Fruit fly (Drosophila melanogaster) whole organism, embryonic: ENCODE measurements around the gene CG17982.

Experiments used
- BtbVII ChIP-seq: fragments of 200-800 bp; sonication (Bioruptor generic); optimal IDR thresholded peaks from 3 replicates; lab custom pipeline; 2017; ENCODE audit warnings: missing biosample characterization, mild to moderate bottlenecking, missing genetic modification characterization
- CG10321 ChIP-seq: fragments of 200-800 bp; sonication (Bioruptor generic); IDR thresholded peaks from 2 replicates; pipeline ENCODE4 v1.3.6; 2022; ENCODE audit warnings: missing biosample characterization, missing genetic modification characterization
- CG10462 ChIP-seq: fragments of 200-800 bp; sonication (Bioruptor generic); optimal IDR thresholded peaks from 2 replicates; lab custom pipeline; 2016; ENCODE audit warnings: missing biosample characterization, missing genetic modification characterization
- CG13123 ChIP-seq: fragments of 200-800 bp; sonication (Bioruptor generic); optimal IDR thresholded peaks from 2 replicates; lab custom pipeline; 2016; ENCODE audit warnings: missing biosample characterization, missing genetic modification characterization
- CG14667 ChIP-seq: fragments of 200-800 bp; sonication (Bioruptor generic); IDR thresholded peaks from 2 replicates; pipeline ENCODE4 v1.3.6; 2022; ENCODE audit warnings: missing biosample characterization, missing genetic modification characterization
- CG2120 ChIP-seq: fragments of 200-800 bp; sonication (Bioruptor generic); optimal IDR thresholded peaks from 3 replicates; lab custom pipeline; 2016; ENCODE audit warnings: missing biosample characterization, missing genetic modification characterization
- CG2202 ChIP-seq: fragments of 200-800 bp; sonication (Bioruptor generic); optimal IDR thresholded peaks from 2 replicates; lab custom pipeline; 2018; ENCODE audit warnings: missing biosample characterization, mild to moderate bottlenecking, missing genetic modification characterization
- CG30020 ChIP-seq: fragments of 200-800 bp; optimal IDR thresholded peaks from 2 replicates; lab custom pipeline; 2019; ENCODE audit warnings: missing biosample characterization, mild to moderate bottlenecking, missing genetic modification characterization, moderate library complexity
- CG30431 ChIP-seq: fragments of 200-800 bp; sonication (Bioruptor generic); optimal IDR thresholded peaks from 2 replicates; lab custom pipeline; 2017; ENCODE audit warnings: missing biosample characterization, missing genetic modification characterization
- CG32767 ChIP-seq: fragments of 200-800 bp; sonication (Bioruptor generic); IDR thresholded peaks from 2 replicates; pipeline ENCODE4 v1.3.6; 2022; ENCODE audit warnings: missing biosample characterization, missing genetic modification characterization
- CG33557 ChIP-seq: fragments of 200-800 bp; sonication (Bioruptor generic); optimal IDR thresholded peaks from 2 replicates; lab custom pipeline; 2019; ENCODE audit warnings: missing biosample characterization, mild to moderate bottlenecking, missing genetic modification characterization, moderate library complexity
- CG34422 ChIP-seq: fragments of 200-800 bp; sonication (Bioruptor generic); IDR thresholded peaks from 3 replicates; pipeline ENCODE4 v1.3.6; 2022; ENCODE audit warnings: missing biosample characterization, missing genetic modification characterization
- CG3847 ChIP-seq: fragments of 200-800 bp; sonication (Bioruptor generic); IDR thresholded peaks from 2 replicates; pipeline ENCODE4 v1.3.6; 2022; ENCODE audit warnings: missing biosample characterization, missing genetic modification characterization
- CG4360 ChIP-seq: fragments of 200-800 bp; sonication (Bioruptor generic); IDR thresholded peaks from 2 replicates; pipeline ENCODE4 v1.3.6; 2022; ENCODE audit warnings: missing biosample characterization, missing genetic modification characterization
- CG5245 ChIP-seq: fragments of 200-800 bp; sonication (Bioruptor generic); optimal IDR thresholded peaks from 3 replicates; lab custom pipeline; 2016; ENCODE audit warnings: missing biosample characterization, missing genetic modification characterization
- CG6175 ChIP-seq: fragments of 200-800 bp; sonication (Bioruptor generic); IDR thresholded peaks from 3 replicates; pipeline ENCODE4 v1.3.6; 2022; ENCODE audit warnings: missing biosample characterization, missing genetic modification characterization
- CG9797 ChIP-seq: fragments of 200-800 bp; sonication (Bioruptor generic); optimal IDR thresholded peaks from 3 replicates; lab custom pipeline; 2018; ENCODE audit warnings: missing biosample characterization, mild to moderate bottlenecking, missing genetic modification characterization
- CG9817 ChIP-seq: fragments of 200-800 bp; sonication (Bioruptor generic); optimal IDR thresholded peaks from 2 replicates; lab custom pipeline; 2018; ENCODE audit warnings: missing biosample characterization, mild to moderate bottlenecking, missing genetic modification characterization, moderate library complexity
- CTCF ChIP-seq: fragments of 200-800 bp; sonication (Bioruptor generic); optimal IDR thresholded peaks from 2 replicates; lab custom pipeline; 2017; ENCODE audit warnings: missing biosample characterization, mild to moderate bottlenecking, missing genetic modification characterization, moderate library complexity
- CrebB ChIP-seq: fragments of 200-800 bp; sonication (Bioruptor generic); optimal IDR thresholded peaks from 3 replicates; lab custom pipeline; 2018; ENCODE audit warnings: missing biosample characterization, mild to moderate bottlenecking, missing genetic modification characterization
- Dek ChIP-seq: fragments of 200-800 bp; sonication (Bioruptor generic); optimal IDR thresholded peaks from 3 replicates; lab custom pipeline; 2019; ENCODE audit warnings: missing biosample characterization, mild to moderate bottlenecking, missing genetic modification characterization, moderate library complexity
- HHEX ChIP-seq: fragments of 200-800 bp; sonication (Bioruptor generic); optimal IDR thresholded peaks from 3 replicates; lab custom pipeline; 2017; ENCODE audit warnings: missing biosample characterization, mild to moderate bottlenecking, missing genetic modification characterization, missing genetic modification reagents
- HLHmδ ChIP-seq: fragments of 200-800 bp; sonication (Bioruptor generic); optimal IDR thresholded peaks from 2 replicates; lab custom pipeline; 2018; ENCODE audit warnings: missing biosample characterization, mild to moderate bottlenecking, missing genetic modification characterization, moderate library complexity
- MTF-1 ChIP-seq: fragments of 200-800 bp; sonication (Bioruptor generic); optimal IDR thresholded peaks from 2 replicates; lab custom pipeline; 2018; ENCODE audit warnings: missing biosample characterization, mild to moderate bottlenecking, missing genetic modification characterization, borderline replicate concordance
- Optix ChIP-seq: fragments of 200-800 bp; sonication (Bioruptor generic); IDR thresholded peaks from 3 replicates; pipeline ENCODE4 v1.3.6; 2022; ENCODE audit warnings: missing biosample characterization, missing genetic modification characterization
- Side ChIP-seq: fragments of 200-800 bp; sonication (Bioruptor generic); optimal IDR thresholded peaks from 2 replicates; lab custom pipeline; 2016; ENCODE audit warnings: missing biosample characterization, missing genetic modification characterization
- Sry-β ChIP-seq: fragments of 200-800 bp; sonication (Bioruptor generic); optimal IDR thresholded peaks from 2 replicates; lab custom pipeline; 2018; ENCODE audit warnings: missing biosample characterization, mild to moderate bottlenecking, missing genetic modification characterization, moderate library complexity
- ap ChIP-seq: fragments of 200-800 bp; sonication (Bioruptor generic); IDR thresholded peaks from 2 replicates; pipeline ENCODE4 v1.3.6; 2022; ENCODE audit warnings: missing biosample characterization, missing genetic modification characterization
- cad ChIP-seq: fragments of >200 bp; optimal IDR thresholded peaks from 2 replicates; lab custom pipeline; 2017; ENCODE audit warnings: missing biosample characterization, missing genetic modification characterization
- cas ChIP-seq: fragments of 200-800 bp; sonication (Bioruptor generic); IDR thresholded peaks from 2 replicates; pipeline ENCODE4 v1.3.6; 2022; ENCODE audit warnings: missing biosample characterization, missing genetic modification characterization
- esg ChIP-seq: fragments of 200-800 bp; sonication (Bioruptor generic); conservative IDR thresholded peaks from 2 replicates; pipeline ENCODE4 v1.3.6; 2022; ENCODE audit warnings: missing biosample characterization, missing genetic modification characterization
- ftz-f1 ChIP-seq: fragments of 200-800 bp; sonication (Bioruptor generic); optimal IDR thresholded peaks from 2 replicates; lab custom pipeline; 2016; ENCODE audit warnings: missing biosample characterization, missing genetic modification characterization
- grau ChIP-seq: fragments of 200-800 bp; optimal IDR thresholded peaks from 3 replicates; lab custom pipeline; 2019; ENCODE audit warnings: missing biosample characterization, mild to moderate bottlenecking, missing genetic modification characterization, moderate library complexity
- her ChIP-seq: fragments of 200-800 bp; sonication (Bioruptor generic); optimal IDR thresholded peaks from 2 replicates; lab custom pipeline; 2016; ENCODE audit warnings: missing biosample characterization, missing genetic modification characterization
- ind ChIP-seq: fragments of 200-800 bp; sonication (Bioruptor generic); optimal IDR thresholded peaks from 3 replicates; lab custom pipeline; 2016; ENCODE audit warnings: missing biosample characterization, missing genetic modification characterization
- jigr1 ChIP-seq: fragments of 200-800 bp; sonication (Bioruptor generic); IDR thresholded peaks from 3 replicates; pipeline ENCODE4 v1.3.6; 2022; ENCODE audit warnings: missing biosample characterization, missing genetic modification characterization
- kni ChIP-seq: fragments of 200-800 bp; sonication (Bioruptor generic); optimal IDR thresholded peaks from 3 replicates; lab custom pipeline; 2017; ENCODE audit warnings: mild to moderate bottlenecking, missing biosample characterization, missing genetic modification reagents, missing genetic modification characterization
- luna ChIP-seq: fragments of 200-800 bp; sonication (Bioruptor generic); optimal IDR thresholded peaks from 2 replicates; lab custom pipeline; 2016; ENCODE audit warnings: missing biosample characterization, missing genetic modification characterization
- p53 ChIP-seq: fragments of 200-800 bp; sonication (Bioruptor generic); optimal IDR thresholded peaks from 2 replicates; lab custom pipeline; 2016; ENCODE audit warnings: missing biosample characterization, missing genetic modification characterization
- prd ChIP-seq, 3 experiments: fragments of >200 bp in 2 of 3; fragments of 200-800 bp in 1 of 3; sonication (Bioruptor generic) in 1 of 3; optimal IDR thresholded peaks in 2 of 3; IDR thresholded peaks in 1 of 3; 2 replicates in 2 of 3; 3 replicates in 1 of 3; pipeline versions ENCODE4 v1.3.6 to Lab custom; 2017 to 2022; ENCODE audit warnings: missing biosample characterization in 1 of 3, missing genetic modification characterization in 1 of 3
- sc ChIP-seq, 3 experiments: fragments of >200 bp in 2 of 3; fragments of 200-800 bp in 1 of 3; sonication (Bioruptor generic) in 1 of 3; optimal IDR thresholded peaks; 2 replicates in 2 of 3; 3 replicates in 1 of 3; lab custom pipeline; 2017; ENCODE audit warnings: mild to moderate bottlenecking in 1 of 3, missing biosample characterization in 1 of 3, missing genetic modification characterization in 1 of 3, missing genetic modification reagents in 1 of 3
- sd ChIP-seq: fragments of 200-800 bp; sonication (Bioruptor generic); optimal IDR thresholded peaks from 3 replicates; lab custom pipeline; 2018; ENCODE audit warnings: missing biosample characterization, mild to moderate bottlenecking, missing genetic modification characterization, moderate library complexity
- sob ChIP-seq: fragments of 200-800 bp; sonication (Bioruptor generic); IDR thresholded peaks from 2 replicates; pipeline ENCODE4 v1.3.6; 2022; ENCODE audit warnings: missing biosample characterization, missing genetic modification characterization
- stwl ChIP-seq: fragments of 200-800 bp; sonication (Bioruptor generic); optimal IDR thresholded peaks from 3 replicates; lab custom pipeline; 2018; ENCODE audit warnings: missing biosample characterization, mild to moderate bottlenecking, missing genetic modification characterization, moderate library complexity
- tll ChIP-seq, 2 experiments: fragments of 200-800 bp in 1 of 2; fragments of >200 bp in 1 of 2; sonication (Bioruptor generic) in 1 of 2; optimal IDR thresholded peaks; 2 replicates each; lab custom pipeline; 2017 to 2019; ENCODE audit warnings: missing biosample characterization in 2 of 2, missing genetic modification characterization in 2 of 2, mild to moderate bottlenecking in 1 of 2, moderate library complexity in 1 of 2
- twi ChIP-seq: fragments of 200-800 bp; optimal IDR thresholded peaks from 2 replicates; lab custom pipeline; 2019; ENCODE audit warnings: missing biosample characterization, mild to moderate bottlenecking, missing genetic modification characterization, moderate library complexity
- unpg ChIP-seq: fragments of 200-800 bp; sonication (Bioruptor generic); optimal IDR thresholded peaks from 3 replicates; lab custom pipeline; 2018; ENCODE audit warnings: missing biosample characterization, mild to moderate bottlenecking, missing genetic modification characterization, moderate library complexity
- vnd ChIP-seq: fragments of 200-800 bp; sonication (Bioruptor generic); IDR thresholded peaks from 3 replicates; pipeline ENCODE4 v1.3.6; 2022; ENCODE audit warnings: missing biosample characterization, missing genetic modification characterization; ENCODE audit not compliant: partially characterized antibody

The CG17982 gene

DNA sequence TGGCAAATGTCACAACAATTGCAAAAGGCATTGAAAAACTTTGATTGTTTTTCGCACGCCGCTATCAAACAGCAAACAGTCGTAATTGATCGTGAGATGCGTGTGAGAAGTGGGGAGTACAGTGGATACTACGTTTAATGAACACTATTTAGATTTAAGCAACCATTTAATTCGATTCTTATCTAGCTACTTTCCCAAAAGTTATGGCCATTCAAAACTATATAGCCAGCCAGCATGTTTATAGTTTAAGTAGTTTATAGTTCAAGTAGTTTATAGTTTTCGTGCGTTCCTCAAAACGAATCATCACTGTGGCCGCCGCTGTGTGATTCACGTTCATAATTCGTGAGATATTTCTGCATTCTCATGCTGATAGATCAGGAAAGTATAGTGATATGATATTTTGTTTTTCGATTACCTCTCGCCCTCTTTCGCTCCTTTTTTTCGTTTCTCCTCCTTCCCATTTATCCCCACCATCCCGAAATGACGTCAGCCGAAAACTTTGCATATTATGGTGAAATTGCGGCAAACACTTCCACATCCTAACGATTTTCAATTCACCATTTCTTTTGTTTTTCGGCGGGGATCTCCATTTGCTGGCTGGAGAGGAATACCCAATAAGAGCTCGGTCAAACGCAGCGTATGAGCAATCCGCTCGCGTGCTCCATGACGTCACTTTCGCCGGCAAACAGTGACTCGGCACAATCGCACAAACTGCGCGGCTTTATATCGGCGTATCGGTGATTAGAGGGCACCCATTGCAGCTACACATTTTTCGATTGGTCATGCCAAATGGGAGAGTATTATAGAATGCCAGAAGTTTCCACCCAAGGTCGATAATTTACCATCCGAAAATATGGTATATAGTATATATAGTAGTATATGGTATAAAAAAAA lies 30.0 kb downstream of the CG17982 start:
- peak; percentile 46; the same call in 1 of the 3 replicates for TF ChIP-seq CG6175 (GFP tag; lab: Robert Waterston, UW)
- TF ChIP-seq CG9817 (tag; lab: Kevin White, UChicago), result peak; percentile 71
- no peak for TF ChIP-seq tll (GFP tag; optimal IDR thresholded peaks at IDR 0.05; lab: Kevin White, UChicago)
- TF ChIP-seq CTCF, result no peak
- TF ChIP-seq Dek (tag; lab: Kevin White, UChicago), result peak; percentile 79
- no peak for TF ChIP-seq CG13123 (GFP tag; lab: Kevin White, UChicago)
- TF ChIP-seq cas (GFP tag; lab: Robert Waterston, UW), result peak; percentile 52; the same call in 1 of the 2 replicates
- TF ChIP-seq CrebB (tag; lab: Kevin White, UChicago), result peak; percentile 51
- TF ChIP-seq ftz-f1 (GFP tag; lab: Kevin White, UChicago), result no peak
- no peak for TF ChIP-seq CG4360
- no peak for TF ChIP-seq Optix (GFP tag; lab: Robert Waterston, UW)
- TF ChIP-seq ind (GFP tag; lab: Kevin White, UChicago), result peak; percentile 56
- TF ChIP-seq CG5245 (GFP tag; lab: Kevin White, UChicago), result no peak
- no peak for TF ChIP-seq ap (GFP tag; lab: Robert Waterston, UW)
- TF ChIP-seq sob (GFP tag; lab: Robert Waterston, UW), result peak; percentile 76
- peak; percentile 21 for TF ChIP-seq sd (tag; lab: Kevin White, UChicago)
- peak; percentile 63 for TF ChIP-seq her (GFP tag; lab: Kevin White, UChicago)
- TF ChIP-seq CG3847, result peak; percentile 43; the same call in 1 of the 2 replicates
- no peak for TF ChIP-seq CG9797 (GFP tag; lab: Kevin White, UChicago)
- no peak for TF ChIP-seq CG32767
- TF ChIP-seq unpg (GFP tag; lab: Kevin White, UChicago), result peak; percentile 75
- no peak for TF ChIP-seq jigr1
- no peak for TF ChIP-seq CG10321 (GFP tag; lab: Robert Waterston, UW)
- TF ChIP-seq Sry-β (GFP tag; lab: Kevin White, UChicago), result no peak
- TF ChIP-seq CG30020 (tag; lab: Kevin White, UChicago), result no peak
- TF ChIP-seq vnd, result no peak
- TF ChIP-seq sc (optimal IDR thresholded peaks at IDR 0.05; lab: Kevin White, UChicago), result no peak
- TF ChIP-seq sc (GFP tag; optimal IDR thresholded peaks at IDR 0.05; lab: Kevin White, UChicago), result no peak
- peak; percentile 18 for TF ChIP-seq luna (GFP tag; lab: Kevin White, UChicago)
- TF ChIP-seq cad (GFP tag; lab: Kevin White, UChicago), result no peak
- no peak for TF ChIP-seq CG30431
- peak; percentile 29 for TF ChIP-seq Side (GFP tag; lab: Kevin White, UChicago)
- TF ChIP-seq esg (GFP tag; lab: Robert Waterston, UW), result peak; percentile 42
- TF ChIP-seq MTF-1 (GFP tag; lab: Kevin White, UChicago), result no peak
- TF ChIP-seq CG2120 (GFP tag; lab: Kevin White, UChicago), result peak; percentile 91
- no peak for TF ChIP-seq CG34422
- TF ChIP-seq CG14667 (GFP tag; lab: Robert Waterston, UW), result peak; percentile 35; the same call in 1 of the 2 replicates
- no peak for TF ChIP-seq stwl (tag; lab: Kevin White, UChicago)
- TF ChIP-seq twi, result no peak
- no peak for TF ChIP-seq CG10462 (GFP tag; lab: Kevin White, UChicago)
- no peak for TF ChIP-seq CG2202
- no peak for TF ChIP-seq CG33557 (GFP tag; lab: Kevin White, UChicago)
- peak; percentile 3 for TF ChIP-seq BtbVII (GFP tag; lab: Kevin White, UChicago)
- peak; percentile 66 for TF ChIP-seq HHEX
- TF ChIP-seq p53 (GFP tag; lab: Kevin White, UChicago), result no peak
- TF ChIP-seq kni, result no peak
- TF ChIP-seq prd (optimal IDR thresholded peaks at IDR 0.05; lab: Kevin White, UChicago), result no peak
- peak; percentile 47; the same call in 2 of the 3 replicates for TF ChIP-seq prd (GFP tag; IDR thresholded peaks at IDR 0.05; lab: Robert Waterston, UW)
- TF ChIP-seq HLHmδ (GFP tag; lab: Kevin White, UChicago), result no peak
- peak; percentile 93 for TF ChIP-seq grau (tag; lab: Kevin White, UChicago)
